Worm (Caenorhabditis elegans) whole organism, L3 larva: ENCODE results near the gene C14B9.2.
A peak's percentile ranks its signal among the peaks of the same experiment; 100 is the strongest.

ENCODE experiments used
- ZK546.5 ChIP-seq: sonication (generic microtip); optimal IDR thresholded peaks from 2 replicates; lab custom pipeline; 2017; ENCODE audit warnings: missing biosample characterization, missing genetic modification characterization
- aly-2 ChIP-seq: fragments of 150-350 bp; optimal IDR thresholded peaks from 2 replicates; lab custom pipeline; 2014; ENCODE audit warnings: missing biosample characterization, missing genetic modification characterization
- ama-1 ChIP-seq: fragments of 150-350 bp; optimal IDR thresholded peaks from 2 replicates; lab custom pipeline; 2018
- ceh-16 ChIP-seq: sonication (generic microtip); optimal IDR thresholded peaks from 2 replicates; lab custom pipeline; 2017; ENCODE audit warnings: missing biosample characterization, missing genetic modification characterization
- ceh-28 ChIP-seq: fragments of 150-350 bp; optimal IDR thresholded peaks from 2 replicates; lab custom pipeline; 2014; ENCODE audit warnings: missing biosample characterization, missing genetic modification reagents, missing genetic modification characterization
- ceh-82 ChIP-seq: fragments of 150-350 bp; optimal IDR thresholded peaks from 2 replicates; lab custom pipeline; 2014; ENCODE audit warnings: missing biosample characterization, missing genetic modification characterization
- ceh-9 ChIP-seq: sonication (generic microtip); optimal IDR thresholded peaks from 2 replicates; lab custom pipeline; 2018; ENCODE audit warnings: missing biosample characterization, missing genetic modification characterization
- daf-12 ChIP-seq: fragments of 150-350 bp; optimal IDR thresholded peaks from 2 replicates; lab custom pipeline; 2014; ENCODE audit warnings: missing biosample characterization, missing genetic modification reagents, missing genetic modification characterization
- egl-5 ChIP-seq: fragments of 150-350 bp; optimal IDR thresholded peaks from 2 replicates; lab custom pipeline; 2017; ENCODE audit warnings: missing biosample characterization, missing genetic modification reagents, missing genetic modification characterization, inconsistent platforms
- elt-2 ChIP-seq: sonication (generic microtip); optimal IDR thresholded peaks from 2 replicates; lab custom pipeline; 2016; ENCODE audit warnings: missing genetic modification reagents, mild to moderate bottlenecking, missing genetic modification characterization, missing compliant biosample characterization
- elt-3 ChIP-seq, 3 experiments: fragments of 150-350 bp in 1 of 3; sonication (generic microtip) in 2 of 3; optimal IDR thresholded peaks; 2 replicates in 2 of 3; 4 replicates in 1 of 3; lab custom pipeline; 2014 to 2017; ENCODE audit warnings: missing biosample characterization in 3 of 3, missing genetic modification characterization in 3 of 3
- eor-1 ChIP-seq, 2 experiments: fragments of 150-350 bp; optimal IDR thresholded peaks; 2 replicates each; lab custom pipeline; 2014 to 2018; ENCODE audit warnings: missing biosample characterization in 2 of 2, missing genetic modification characterization in 2 of 2
- fkh-10 ChIP-seq: sonication (generic microtip); optimal IDR thresholded peaks from 2 replicates; lab custom pipeline; 2017; ENCODE audit warnings: missing biosample characterization, missing genetic modification reagents, missing genetic modification characterization
- jun-1 ChIP-seq: fragments of 150-350 bp; optimal IDR thresholded peaks from 2 replicates; lab custom pipeline; 2014; ENCODE audit warnings: missing biosample characterization, missing genetic modification reagents, missing genetic modification characterization
- lin-15B ChIP-seq: fragments of 150-350 bp; optimal IDR thresholded peaks from 2 replicates; lab custom pipeline; 2014; ENCODE audit warnings: missing biosample characterization, missing genetic modification characterization
- lin-39 ChIP-seq: fragments of 150-350 bp; optimal IDR thresholded peaks from 2 replicates; lab custom pipeline; 2018; ENCODE audit warnings: missing biosample characterization, missing genetic modification reagents, missing genetic modification characterization
- lsy-12 ChIP-seq: sonication (generic microtip); optimal IDR thresholded peaks from 2 replicates; lab custom pipeline; 2016; ENCODE audit warnings: mild to moderate bottlenecking, missing genetic modification characterization, missing compliant biosample characterization
- mdl-1 ChIP-seq: fragments of 150-350 bp; optimal IDR thresholded peaks from 2 replicates; lab custom pipeline; 2014; ENCODE audit warnings: missing biosample characterization, missing genetic modification characterization
- nfya-1 ChIP-seq: sonication (generic microtip); optimal IDR thresholded peaks from 2 replicates; lab custom pipeline; 2017; ENCODE audit warnings: missing genetic modification characterization, mild to moderate bottlenecking, missing compliant biosample characterization, antibody characterized with exemption, moderate library complexity; ENCODE audit not compliant: insufficient read depth
- nhr-11 ChIP-seq: fragments of 150-350 bp; optimal IDR thresholded peaks from 2 replicates; lab custom pipeline; 2014; ENCODE audit warnings: missing biosample characterization, missing genetic modification characterization
- nhr-12 ChIP-seq: fragments of 150-350 bp; optimal IDR thresholded peaks from 2 replicates; lab custom pipeline; 2014; ENCODE audit warnings: missing biosample characterization, missing genetic modification characterization
- nhr-23 ChIP-seq: fragments of 150-350 bp; optimal IDR thresholded peaks from 2 replicates; lab custom pipeline; 2014; ENCODE audit warnings: missing biosample characterization, missing genetic modification reagents, missing genetic modification characterization
- nhr-237 ChIP-seq: fragments of 150-350 bp; optimal IDR thresholded peaks from 2 replicates; lab custom pipeline; 2014; ENCODE audit warnings: missing biosample characterization, missing genetic modification characterization
- nhr-25 ChIP-seq: sonication (generic microtip); optimal IDR thresholded peaks from 2 replicates; lab custom pipeline; 2017; ENCODE audit warnings: missing biosample characterization, missing genetic modification characterization
- nhr-43 ChIP-seq: sonication (generic microtip); optimal IDR thresholded peaks from 2 replicates; lab custom pipeline; 2016; ENCODE audit warnings: mild to moderate bottlenecking, missing genetic modification characterization, missing compliant biosample characterization; ENCODE audit not compliant: poor library complexity, severe bottlenecking
- nhr-76 ChIP-seq: fragments of 150-350 bp; sonication (generic microtip); optimal IDR thresholded peaks from 5 replicates; lab custom pipeline; 2014; ENCODE audit warnings: missing biosample characterization, missing genetic modification characterization
- nhr-77 ChIP-seq: fragments of 150-350 bp; optimal IDR thresholded peaks from 2 replicates; lab custom pipeline; 2014; ENCODE audit warnings: missing biosample characterization, missing genetic modification characterization
- pha-4 ChIP-seq: fragments of 150-350 bp; optimal IDR thresholded peaks from 2 replicates; lab custom pipeline; 2014; ENCODE audit warnings: missing biosample characterization, missing genetic modification reagents, missing genetic modification characterization
- sea-2 ChIP-seq: fragments of 150-350 bp; sonication (generic microtip); optimal IDR thresholded peaks from 4 replicates; lab custom pipeline; 2014; ENCODE audit warnings: missing biosample characterization, missing genetic modification reagents, missing genetic modification characterization
- tbx-2 ChIP-seq: sonication (generic microtip); optimal IDR thresholded peaks from 2 replicates; lab custom pipeline; 2016; ENCODE audit warnings: mild to moderate bottlenecking, missing genetic modification characterization, missing compliant biosample characterization
- unc-39 ChIP-seq: sonication (generic microtip); optimal IDR thresholded peaks from 4 replicates; lab custom pipeline; 2017; ENCODE audit warnings: missing biosample characterization, missing genetic modification characterization
- ztf-4 ChIP-seq: fragments of 150-350 bp; optimal IDR thresholded peaks from 2 replicates; lab custom pipeline; 2014; ENCODE audit warnings: missing biosample characterization, missing genetic modification characterization

Gene C14B9.2

ce11 chrIII:8164771-8165170, 31.3 kb downstream of the C14B9.2 start:
- TF ChIP-seq daf-12 (tag; lab: Kevin White, UChicago): no peak
- TF ChIP-seq nhr-12 (tag; lab: Kevin White, UChicago): no peak
- no peak for TF ChIP-seq ceh-82 (tag; lab: Kevin White, UChicago)
- TF ChIP-seq eor-1 (tag; optimal IDR thresholded peaks at IDR 0.05; lab: Kevin White, UChicago): no peak
- no peak for TF ChIP-seq jun-1 (tag; lab: Kevin White, UChicago)
- no peak for TF ChIP-seq egl-5 (tag; lab: Kevin White, UChicago)

- TF ChIP-seq lin-39 (tag; lab: Kevin White, UChicago) (peak; percentile 58), egl-5 (tag; lab: Kevin White, UChicago) (peak; percentile 54), nhr-43 (no peak), nhr-11 (tag; lab: Kevin White, UChicago) (no peak), ceh-82 (tag; lab: Kevin White, UChicago) (no peak), ceh-9 (tag; lab: Kevin White, UChicago) (no peak)
These were observed 39.2 kb downstream of the C14B9.2 start for ce11 chrIII:8172609-8173133.

- TF ChIP-seq sea-2 (GFP tag; lab: Kevin White, UChicago): no peak
- TF ChIP-seq nhr-77 (tag; lab: Kevin White, UChicago): no peak
- no peak for TF ChIP-seq fkh-10 (GFP tag; lab: Kevin White, UChicago)
- TF ChIP-seq nhr-237: no peak
- no peak for TF ChIP-seq nhr-43
- no peak for TF ChIP-seq mdl-1 (tag; lab: Kevin White, UChicago)
- TF ChIP-seq nfya-1 (tag; lab: Kevin White, UChicago): peak; percentile 86
- TF ChIP-seq elt-2 (tag; lab: Kevin White, UChicago): no peak
These were observed 41.8 kb downstream of the C14B9.2 start for ce11 chrIII:8175263-8175662.

ce11 chrIII:8176265-8176664, 42.8 kb downstream of the C14B9.2 start, which contains the start of gene C50C3.12:
C50C3.12 (plus strand) TSS chrIII:8176565.
- TF ChIP-seq nhr-25 (tag; lab: Kevin White, UChicago): no peak
- no peak for TF ChIP-seq unc-39
- TF ChIP-seq nhr-76 (tag; lab: Kevin White, UChicago): no peak
- no peak for TF ChIP-seq fkh-10 (GFP tag; lab: Kevin White, UChicago)

- TF ChIP-seq jun-1 (tag; lab: Kevin White, UChicago) (no peak), aly-2 (tag; lab: Kevin White, UChicago) (no peak), ZK546.5 (no peak), nhr-23 (tag; lab: Kevin White, UChicago) (no peak), lin-15B (tag; lab: Kevin White, UChicago) (no peak), ama-1 (lab: Kevin White, UChicago) (no peak), ceh-28 (tag; lab: Kevin White, UChicago) (no peak), ceh-82 (tag; lab: Kevin White, UChicago) (no peak), tbx-2 (tag; lab: Kevin White, UChicago) (no peak), pha-4 (tag; lab: Kevin White, UChicago) (no peak), lsy-12 (no peak), egl-5 (tag; lab: Kevin White, UChicago) (no peak)
These were observed 45.5 kb downstream of the C14B9.2 start, which contains the start of gene C50C3.5 for ce11 chrIII:8178924-8179323. C50C3.5 (plus strand) TSS chrIII:8179224.

- no peak for TF ChIP-seq lsy-12
- no peak for TF ChIP-seq daf-12 (tag; lab: Kevin White, UChicago)
- TF ChIP-seq elt-3 (tag; optimal IDR thresholded peaks at IDR 0.05; lab: Kevin White, UChicago): no peak
- TF ChIP-seq ceh-16 (tag; lab: Kevin White, UChicago): no peak
- no peak for TF ChIP-seq lin-39 (tag; lab: Kevin White, UChicago)
- no peak for TF ChIP-seq ztf-4 (tag; lab: Kevin White, UChicago)
- TF ChIP-seq mdl-1 (tag; lab: Kevin White, UChicago): no peak
These were observed 48.1 kb downstream of the C14B9.2 start, which contains the start of gene spc-2 for ce11 chrIII:8181581-8181980. spc-2 (plus strand) TSS chrIII:8181881.
